Worm (Caenorhabditis elegans) whole organism, L4/young adult: Measurements from ENCODE around the gene fbxa-51.

Experiments
- dao-5 ChIP-seq: sonication (generic microtip); optimal IDR thresholded peaks from 2 replicates; lab custom pipeline; 2016; ENCODE audit warnings: missing genotype, missing genetic modification characterization, moderate library complexity, missing compliant biosample characterization
- him-1 ChIP-seq: sonication (generic microtip); optimal IDR thresholded peaks from 2 replicates; lab custom pipeline; 2016; ENCODE audit warnings: missing genotype, missing genetic modification reagents, missing genetic modification characterization, missing compliant biosample characterization

DNA sequence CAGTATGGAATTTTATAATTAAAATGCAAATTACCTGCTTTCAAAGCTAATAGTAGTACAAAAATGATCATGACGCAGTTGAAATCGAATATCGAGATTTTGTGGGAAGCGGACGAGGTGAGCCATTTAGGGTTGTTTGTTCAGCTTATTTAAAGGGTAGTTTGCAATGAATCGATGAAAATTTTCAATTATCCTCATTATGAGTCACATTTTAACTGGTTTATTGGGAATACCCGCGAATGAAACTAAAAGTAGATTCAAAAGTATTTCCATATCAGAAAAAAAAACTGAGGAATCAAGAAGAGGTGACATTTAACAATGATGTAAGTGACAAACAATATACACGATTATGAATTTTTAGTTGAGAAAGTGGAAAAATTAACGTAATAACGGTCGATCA, 42.7 kb upstream of the fbxa-51 start, which contains the start of gene F23H11.7:
- TF ChIP-seq him-1 (tag; lab: Kevin White, UChicago), result no peak
- no peak for TF ChIP-seq dao-5 (tag; lab: Kevin White, UChicago)
